Worm (Caenorhabditis elegans) whole organism, young adult: ENCODE results near the gene T22B2.1.

Source experiments
- B0035.1 ChIP-seq: sonication (generic microtip); optimal IDR thresholded peaks from 2 replicates; lab custom pipeline; 2016; ENCODE audit warnings: missing genetic modification characterization, mild to moderate bottlenecking, missing compliant biosample characterization, missing genotype, missing genetic modification reagents
- F39B2.1 ChIP-seq: fragments of 200-800 bp; sonication (Bioruptor generic); IDR thresholded peaks from 2 replicates; pipeline ENCODE4 v1.3.6; 2022; ENCODE audit warnings: missing genetic modification reagents, missing genetic modification characterization, missing compliant biosample characterization
- F49E8.2 ChIP-seq: sonication (generic microtip); optimal IDR thresholded peaks from 3 replicates; lab custom pipeline; 2017; ENCODE audit warnings: missing genetic modification characterization, mild to moderate bottlenecking, missing compliant biosample characterization, antibody characterized with exemption, moderate library complexity; ENCODE audit not compliant: insufficient read depth
- K11D2.4 ChIP-seq: fragments of 200-800 bp; sonication (Bioruptor generic); IDR thresholded peaks from 2 replicates; pipeline ENCODE4 v1.3.6; 2022; ENCODE audit warnings: missing genetic modification reagents, missing genetic modification characterization, missing compliant biosample characterization
- K12H6.12 ChIP-seq: fragments of 200-800 bp; sonication (Bioruptor generic); optimal IDR thresholded peaks from 2 replicates; lab custom pipeline; 2018; ENCODE audit warnings: mild to moderate bottlenecking, missing genetic modification characterization, missing compliant biosample characterization
- Y79H2A.3 ChIP-seq: fragments of 200-800 bp; sonication (Bioruptor generic); conservative IDR thresholded peaks from 2 replicates; pipeline ENCODE4 v1.3.6; 2022; ENCODE audit warnings: missing genetic modification reagents, missing genetic modification characterization, missing compliant biosample characterization
- aptf-2 ChIP-seq: fragments of 200-800 bp; sonication (Bioruptor generic); conservative IDR thresholded peaks from 2 replicates; pipeline ENCODE4 v1.3.6; 2022; ENCODE audit warnings: missing genetic modification reagents, missing genetic modification characterization, missing compliant biosample characterization
- attf-6 ChIP-seq: fragments of 200-800 bp; sonication (Bioruptor generic); IDR thresholded peaks from 2 replicates; pipeline ENCODE4 v1.3.6; 2022; ENCODE audit warnings: missing genetic modification reagents, missing genetic modification characterization, missing compliant biosample characterization
- chd-7 ChIP-seq: sonication (generic microtip); optimal IDR thresholded peaks from 2 replicates; lab custom pipeline; 2016; ENCODE audit warnings: mild to moderate bottlenecking, missing genetic modification characterization, moderate library complexity, missing compliant biosample characterization
- dpl-1 ChIP-seq: fragments of 150-350 bp; optimal IDR thresholded peaks from 2 replicates; lab custom pipeline; 2014; ENCODE audit warnings: missing biosample characterization, missing genetic modification reagents, missing genetic modification characterization
- lsy-27 ChIP-seq: sonication (generic microtip); optimal IDR thresholded peaks from 2 replicates; lab custom pipeline; 2017; ENCODE audit warnings: missing genetic modification characterization, mild to moderate bottlenecking, missing compliant biosample characterization, antibody characterized with exemption, missing genotype, borderline replicate concordance; ENCODE audit not compliant: insufficient read depth
- nhr-80 ChIP-seq: sonication (generic microtip); optimal IDR thresholded peaks from 2 replicates; lab custom pipeline; 2016; ENCODE audit warnings: missing genetic modification characterization, missing compliant biosample characterization
- pha-4 ChIP-seq: fragments of 150-350 bp; sonication (generic microtip); optimal IDR thresholded peaks from 2 replicates; lab custom pipeline; 2014; ENCODE audit warnings: missing biosample characterization, missing genetic modification reagents, missing genetic modification characterization
- tlf-1 ChIP-seq: fragments of 200-800 bp; sonication (Bioruptor generic); optimal IDR thresholded peaks from 2 replicates; lab custom pipeline; 2018; ENCODE audit warnings: mild to moderate bottlenecking, missing genetic modification characterization, missing compliant biosample characterization

DNA sequence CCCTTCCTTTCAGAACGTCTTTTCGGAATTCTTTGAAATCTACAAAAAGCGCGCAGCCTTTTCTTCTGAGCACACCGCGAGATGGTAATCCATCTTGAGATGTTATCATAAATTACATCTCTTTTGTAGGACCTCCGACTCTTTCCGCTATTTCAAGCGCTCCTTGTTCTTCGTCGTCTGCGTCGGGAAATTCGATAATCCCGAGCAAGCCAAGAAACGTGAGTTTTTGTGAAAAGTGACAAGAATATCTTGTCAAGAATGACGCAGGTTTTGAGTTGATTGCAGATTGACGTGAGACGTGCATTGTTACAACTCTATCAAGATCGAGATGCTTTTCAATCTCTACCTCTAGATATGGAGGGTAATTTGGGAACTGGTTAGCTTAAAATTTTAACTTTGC lies 34.5 kb downstream of the T22B2.1 start:
- TF ChIP-seq B0035.1 (tag; lab: Kevin White, UChicago) (no peak), tlf-1 (no peak), Y79H2A.3 (GFP tag; lab: Robert Waterston, UW) (no peak), F39B2.1 (GFP tag; lab: Robert Waterston, UW) (no peak), nhr-80 (tag; lab: Kevin White, UChicago) (no peak), dpl-1 (no peak), chd-7 (tag; lab: Kevin White, UChicago) (no peak), K12H6.12 (tag; lab: Kevin White, UChicago) (no peak), lsy-27 (tag; lab: Kevin White, UChicago) (no peak), pha-4 (tag; lab: Kevin White, UChicago) (no peak), K11D2.4 (GFP tag; lab: Robert Waterston, UW) (no peak), aptf-2 (GFP tag; lab: Robert Waterston, UW) (no peak), attf-6 (GFP tag; lab: Robert Waterston, UW) (no peak), F49E8.2 (tag; lab: Kevin White, UChicago) (no peak)
